Worm (Caenorhabditis elegans): Measurements from ENCODE around the gene old-1.

DNA sequence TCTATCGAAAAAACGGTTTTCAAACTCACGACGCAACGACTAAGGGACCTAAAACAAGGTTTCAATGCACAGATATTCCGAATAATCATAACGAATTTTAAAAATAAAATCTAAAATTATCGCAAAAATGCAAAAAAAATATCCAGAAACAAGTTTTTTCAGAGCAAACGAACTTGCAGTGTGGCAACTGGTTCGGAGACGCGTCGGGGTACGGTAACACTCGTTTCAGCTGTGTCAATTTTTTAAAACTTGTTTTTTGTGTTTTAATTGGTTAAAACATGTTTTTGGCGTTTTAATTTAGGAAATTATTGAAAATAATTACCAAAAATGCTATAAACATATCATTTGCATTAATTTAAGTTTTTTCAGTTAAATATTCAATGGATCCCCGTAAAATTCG lies 23.9 kb upstream of the old-1 start, which contains the start of gene C08H9.16:
- peak; percentile 58 for TF ChIP-seq skn-1 (tag; optimal IDR thresholded peaks at IDR 0.05)
- TF ChIP-seq zip-4 (GFP tag; optimal IDR thresholded peaks at IDR 0.05): no peak
- no peak for TF ChIP-seq lin-13 (GFP tag; optimal IDR thresholded peaks at IDR 0.05)
- TF ChIP-seq mep-1 (tag; optimal IDR thresholded peaks at IDR 0.05): peak; percentile 46
- no peak for TF ChIP-seq sptf-1 (tag; optimal IDR thresholded peaks at IDR 0.05)
- TF ChIP-seq pag-3 (tag; optimal IDR thresholded peaks at IDR 0.05; ENCODE audit: borderline replicate concordance, insufficient read depth): no peak
- TF ChIP-seq sox-4 (tag; optimal IDR thresholded peaks at IDR 0.05): no peak
- TF ChIP-seq unc-62 (GFP tag; optimal IDR thresholded peaks at IDR 0.05): no peak
- TF ChIP-seq mdl-1 (tag; optimal IDR thresholded peaks at IDR 0.05): no peak
- no peak for TF ChIP-seq unc-130 (tag; optimal IDR thresholded peaks at IDR 0.05)
- no peak for TF ChIP-seq aha-1 (tag; optimal IDR thresholded peaks at IDR 0.05)
- TF ChIP-seq nhr-11 (tag; optimal IDR thresholded peaks at IDR 0.05): no peak
- TF ChIP-seq fos-1 (tag; optimal IDR thresholded peaks at IDR 0.05): no peak
- no peak for TF ChIP-seq nhr-237 (tag; optimal IDR thresholded peaks at IDR 0.05)

All from whole organism, L1 larva.